Worm (Caenorhabditis elegans): ENCODE data around the gene let-721.

Gene let-721

DNA sequence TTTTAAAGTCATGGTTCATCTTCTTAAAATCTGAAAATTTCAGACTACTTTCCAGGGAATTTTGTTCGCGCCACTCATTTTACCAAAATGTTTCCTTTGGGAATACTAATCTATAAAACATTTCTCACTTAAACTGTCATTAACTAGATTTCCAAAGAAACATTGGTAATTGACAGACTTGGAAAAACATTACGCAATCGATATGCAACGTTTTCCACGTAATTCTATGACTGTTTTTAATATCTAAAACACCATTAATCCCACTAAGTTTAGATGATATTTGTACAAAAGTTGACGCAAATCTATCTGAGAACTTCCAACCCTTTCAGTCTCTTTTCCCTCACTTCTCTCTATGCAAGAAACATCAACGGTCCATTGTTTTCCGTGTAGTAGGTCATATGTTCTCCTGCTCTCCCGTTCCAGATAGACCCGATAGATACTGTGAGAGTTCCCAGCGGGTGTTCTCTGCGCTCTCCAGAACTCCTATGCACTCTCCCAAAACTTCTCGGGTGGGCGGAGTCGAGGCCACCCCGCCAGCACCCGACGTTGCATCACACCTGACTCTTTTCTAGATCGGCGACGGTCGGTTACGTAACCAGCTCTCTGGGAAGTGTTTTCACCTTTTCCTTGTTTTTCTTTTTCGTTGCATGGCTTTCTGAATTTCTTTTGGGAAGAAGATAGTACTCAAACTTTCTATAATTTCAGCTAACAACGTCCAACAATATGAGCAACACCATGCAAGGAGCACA is 31.7 kb upstream of the let-721 start, which contains the start of gene zip-8:
zip-8 (plus strand) TSS at position 700 of the 749 bp plus-strand sequence.
- TF ChIP-seq ceh-36 (tag; optimal IDR thresholded peaks at IDR 0.05): no peak
- no peak for TF ChIP-seq ama-1 (optimal IDR thresholded peaks at IDR 0.05)
- TF ChIP-seq tbx-11 (GFP tag; IDR thresholded peaks at IDR 0.05): no peak

DNA sequence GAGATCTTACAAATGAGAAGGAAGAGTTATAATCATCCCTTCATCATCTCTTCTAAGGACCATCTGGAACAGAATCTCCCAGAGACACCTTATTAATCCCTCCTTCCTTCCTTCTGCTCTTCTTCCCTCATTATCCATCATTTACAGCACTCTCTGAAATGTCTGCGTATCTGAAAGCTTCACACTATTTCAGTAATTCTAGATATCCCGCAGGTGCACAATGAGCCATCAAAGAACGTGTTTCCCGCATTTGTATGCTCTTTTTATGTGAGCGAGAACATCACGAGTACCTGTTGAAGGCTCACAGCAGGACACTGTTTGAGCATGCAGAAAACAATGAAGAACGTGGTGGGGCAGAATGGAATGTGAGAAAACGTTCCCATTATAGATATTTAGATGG is 29.7 kb upstream of the let-721 start:
- TF ChIP-seq ceh-36 (tag; optimal IDR thresholded peaks at IDR 0.05) (peak; percentile 46), pes-1 (GFP tag; IDR thresholded peaks at IDR 0.05) (no peak)

DNA sequence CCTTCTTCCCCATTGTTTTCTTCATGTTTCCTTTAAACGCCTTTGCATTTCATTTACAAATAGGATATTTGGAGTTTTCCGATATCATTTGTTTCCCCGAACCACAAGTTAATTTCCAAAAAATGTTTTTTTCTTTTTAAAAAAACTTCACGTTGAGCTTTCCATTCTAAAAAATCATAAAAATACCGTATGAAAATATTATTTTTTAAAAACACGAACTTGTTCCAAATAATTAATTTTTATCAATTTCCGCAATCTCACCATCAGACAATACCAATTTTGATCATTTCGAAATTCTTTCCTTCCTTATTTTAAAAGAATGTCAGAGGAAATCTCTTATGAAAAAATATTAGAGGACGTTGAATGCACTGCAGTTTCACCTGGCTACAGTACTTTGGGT is 24.7 kb upstream of the let-721 start, which contains the start of gene wht-6:
wht-6 (plus strand) TSS at position 301 of the 400 bp plus-strand sequence.
- TF ChIP-seq tbx-37 (GFP tag; conservative IDR thresholded peaks at IDR 0.05): no peak
- TF ChIP-seq F13C5.2 (tag; optimal IDR thresholded peaks at IDR 0.05): no peak
- TF ChIP-seq flt-1 (GFP tag; IDR thresholded peaks at IDR 0.05): no peak
- TF ChIP-seq tra-4 (tag; optimal IDR thresholded peaks at IDR 0.05): no peak
- no peak for TF ChIP-seq B0310.2 (tag; optimal IDR thresholded peaks at IDR 0.05)
- TF ChIP-seq sea-1 (GFP tag; conservative IDR thresholded peaks at IDR 0.05): no peak
- no peak for TF ChIP-seq tbx-11 (GFP tag; IDR thresholded peaks at IDR 0.05)
- TF ChIP-seq aly-1 (tag; optimal IDR thresholded peaks at IDR 0.05): no peak
- TF ChIP-seq ets-7 (tag; optimal IDR thresholded peaks at IDR 0.05): no peak
- no peak for TF ChIP-seq pes-1 (GFP tag; IDR thresholded peaks at IDR 0.05)
- TF ChIP-seq ama-1 (optimal IDR thresholded peaks at IDR 0.05): no peak
- no peak for TF ChIP-seq hnd-1 (tag; optimal IDR thresholded peaks at IDR 0.05)
- TF ChIP-seq ceh-13 (GFP tag; optimal IDR thresholded peaks at IDR 0.05): no peak
- TF ChIP-seq hmg-4 (GFP tag; optimal IDR thresholded peaks at IDR 0.05): no peak
- no peak for TF ChIP-seq ceh-36 (tag; optimal IDR thresholded peaks at IDR 0.05)
- no peak for TF ChIP-seq hmbx-1 (tag; optimal IDR thresholded peaks at IDR 0.05)
- no peak for TF ChIP-seq scrt-1 (GFP tag; IDR thresholded peaks at IDR 0.05)

DNA sequence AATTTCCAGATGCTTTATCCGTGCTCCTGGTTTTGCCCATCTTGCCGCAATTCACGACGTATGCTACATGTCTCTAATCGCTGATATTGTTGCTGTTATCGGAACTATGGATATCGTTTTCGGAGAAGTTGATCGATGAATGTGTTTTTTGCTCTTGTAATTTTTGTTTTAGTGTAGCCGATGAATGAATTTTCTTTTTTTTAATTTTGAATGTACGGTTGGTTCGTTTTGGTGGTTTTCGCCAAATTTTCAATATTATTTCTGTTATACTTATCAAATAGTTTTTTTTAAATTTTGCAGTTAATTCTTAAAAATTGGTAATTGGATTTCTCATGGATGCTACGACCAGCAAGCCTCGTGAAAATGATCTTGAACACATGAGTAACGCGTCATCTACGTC is 20.3 kb upstream of the let-721 start, which contains the start of gene T26A5.2:
T26A5.2 (plus strand) TSS at position 301 of the 400 bp plus-strand sequence.
- TF ChIP-seq ama-1 (optimal IDR thresholded peaks at IDR 0.05): no peak
- TF ChIP-seq aly-1 (tag; optimal IDR thresholded peaks at IDR 0.05): no peak
- no peak for TF ChIP-seq B0310.2 (tag; optimal IDR thresholded peaks at IDR 0.05)
- TF ChIP-seq hmbx-1 (tag; optimal IDR thresholded peaks at IDR 0.05): no peak
- no peak for TF ChIP-seq sea-1 (GFP tag; conservative IDR thresholded peaks at IDR 0.05)
- TF ChIP-seq tra-4 (tag; optimal IDR thresholded peaks at IDR 0.05): no peak
- TF ChIP-seq tbx-11 (GFP tag; IDR thresholded peaks at IDR 0.05): no peak
- no peak for TF ChIP-seq ceh-36 (tag; optimal IDR thresholded peaks at IDR 0.05)
- TF ChIP-seq F13C5.2 (tag; optimal IDR thresholded peaks at IDR 0.05): no peak
- no peak for TF ChIP-seq tbx-37 (GFP tag; conservative IDR thresholded peaks at IDR 0.05)
- no peak for TF ChIP-seq pes-1 (GFP tag; IDR thresholded peaks at IDR 0.05)
- TF ChIP-seq ets-7 (tag; optimal IDR thresholded peaks at IDR 0.05): no peak
- TF ChIP-seq flt-1 (GFP tag; IDR thresholded peaks at IDR 0.05): no peak
- no peak for TF ChIP-seq ceh-13 (GFP tag; optimal IDR thresholded peaks at IDR 0.05)
- TF ChIP-seq hmg-4 (GFP tag; optimal IDR thresholded peaks at IDR 0.05): no peak
- TF ChIP-seq scrt-1 (GFP tag; IDR thresholded peaks at IDR 0.05): no peak
- no peak for TF ChIP-seq hnd-1 (tag; optimal IDR thresholded peaks at IDR 0.05)

DNA sequence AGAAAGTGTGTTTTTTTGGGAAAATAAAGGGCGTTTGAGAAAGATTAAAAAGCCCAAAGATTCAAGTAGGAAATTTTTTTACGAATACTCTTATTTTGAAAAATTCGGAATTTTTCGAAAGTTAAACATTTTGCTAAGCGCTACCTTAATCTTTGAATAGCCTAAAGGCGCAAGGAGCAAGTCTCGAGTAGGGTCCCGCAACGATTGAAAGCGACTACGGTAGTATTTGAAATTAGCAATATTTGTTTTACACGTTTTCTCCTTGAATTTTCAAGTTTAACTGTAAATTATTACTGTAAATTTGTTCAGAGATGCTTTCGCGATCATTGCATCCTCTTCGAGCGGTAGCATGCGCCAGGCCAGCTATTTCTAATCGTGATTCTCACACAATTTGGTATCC is 18.2 kb upstream of the let-721 start, which contains the start of gene nduf-2.2:
nduf-2.2 (plus strand) TSS at position 310 of the 400 bp plus-strand sequence.
- TF ChIP-seq tbx-11 (GFP tag; IDR thresholded peaks at IDR 0.05) (no peak), F13C5.2 (tag; optimal IDR thresholded peaks at IDR 0.05) (no peak), ets-7 (tag; optimal IDR thresholded peaks at IDR 0.05) (no peak), hnd-1 (tag; optimal IDR thresholded peaks at IDR 0.05) (no peak), hmbx-1 (tag; optimal IDR thresholded peaks at IDR 0.05) (no peak), ceh-13 (GFP tag; optimal IDR thresholded peaks at IDR 0.05) (no peak), sea-1 (GFP tag; conservative IDR thresholded peaks at IDR 0.05) (no peak), scrt-1 (GFP tag; IDR thresholded peaks at IDR 0.05) (no peak), pes-1 (GFP tag; IDR thresholded peaks at IDR 0.05) (no peak), flt-1 (GFP tag; IDR thresholded peaks at IDR 0.05) (no peak), ceh-36 (tag; optimal IDR thresholded peaks at IDR 0.05) (no peak), tbx-37 (GFP tag; conservative IDR thresholded peaks at IDR 0.05) (no peak), hmg-4 (GFP tag; optimal IDR thresholded peaks at IDR 0.05) (no peak), B0310.2 (tag; optimal IDR thresholded peaks at IDR 0.05) (no peak), aly-1 (tag; optimal IDR thresholded peaks at IDR 0.05) (no peak), tra-4 (tag; optimal IDR thresholded peaks at IDR 0.05) (no peak), ama-1 (optimal IDR thresholded peaks at IDR 0.05) (no peak)

DNA sequence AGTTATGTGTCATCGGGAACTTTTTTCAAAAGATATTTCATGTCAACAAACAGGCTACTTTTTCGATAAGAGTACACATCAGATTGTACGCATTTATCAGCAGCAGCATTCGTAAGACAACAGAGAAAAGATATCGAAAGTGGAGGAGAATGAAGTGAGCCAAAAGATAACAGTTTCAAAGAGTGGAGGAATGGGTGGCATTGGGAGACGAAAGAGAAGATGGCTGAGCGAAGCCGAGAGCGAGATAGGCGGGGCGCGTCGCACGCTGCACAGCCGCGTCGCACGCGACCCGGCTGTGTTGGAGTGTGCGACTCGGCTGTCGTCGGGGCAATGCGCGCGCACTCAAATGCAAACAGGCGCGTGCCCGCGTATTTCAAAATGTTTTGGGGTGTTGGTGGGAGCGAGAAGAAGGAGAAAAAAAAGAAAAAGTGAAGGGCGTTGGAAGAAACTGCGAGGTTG is 17.4 kb upstream of the let-721 start:
- TF ChIP-seq B0310.2 (tag; optimal IDR thresholded peaks at IDR 0.05) (no peak), flt-1 (GFP tag; IDR thresholded peaks at IDR 0.05) (0 out of 2 replicates have a peak, but pooled peaks have one; percentile 22), ama-1 (optimal IDR thresholded peaks at IDR 0.05) (no peak), hmg-4 (GFP tag; optimal IDR thresholded peaks at IDR 0.05) (peak; percentile 39), aly-1 (tag; optimal IDR thresholded peaks at IDR 0.05) (peak; percentile 66), ceh-36 (tag; optimal IDR thresholded peaks at IDR 0.05) (no peak), sea-1 (GFP tag; conservative IDR thresholded peaks at IDR 0.05) (0 out of 2 replicates have a peak, but pooled peaks have one; percentile 19), pes-1 (GFP tag; IDR thresholded peaks at IDR 0.05) (no peak; the same call in 1 of the 2 replicates), F13C5.2 (tag; optimal IDR thresholded peaks at IDR 0.05) (peak; percentile 29), ets-7 (tag; optimal IDR thresholded peaks at IDR 0.05) (no peak)

DNA sequence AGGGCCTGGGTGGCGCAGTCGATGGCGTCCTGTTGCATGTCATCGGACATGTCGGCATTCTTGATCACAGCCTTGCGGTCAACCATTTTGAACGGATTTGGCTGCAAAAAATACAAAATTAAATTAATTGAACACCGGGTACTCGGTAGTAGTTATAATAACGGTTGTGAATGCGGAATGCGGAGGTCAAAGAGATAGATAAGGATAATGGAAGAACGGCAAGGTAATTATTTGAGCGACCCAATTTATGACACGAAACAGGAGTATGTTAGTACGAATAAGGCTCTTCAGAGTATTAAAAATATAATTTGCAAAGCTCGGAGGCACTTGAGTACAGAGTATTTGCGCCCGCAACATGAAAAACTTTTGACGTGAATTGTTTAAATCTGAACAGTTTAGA is 17.0 kb upstream of the let-721 start, which contains the start of gene dlc-1:
dlc-1 (minus strand) TSS at position 101 of the 400 bp plus-strand sequence.
- TF ChIP-seq ceh-36 (tag; optimal IDR thresholded peaks at IDR 0.05) (no peak), ceh-13 (GFP tag; optimal IDR thresholded peaks at IDR 0.05) (no peak), hmbx-1 (tag; optimal IDR thresholded peaks at IDR 0.05) (no peak), B0310.2 (tag; optimal IDR thresholded peaks at IDR 0.05) (no peak), pes-1 (GFP tag; IDR thresholded peaks at IDR 0.05) (no peak), flt-1 (GFP tag; IDR thresholded peaks at IDR 0.05) (no peak), tbx-11 (GFP tag; IDR thresholded peaks at IDR 0.05) (no peak), hnd-1 (tag; optimal IDR thresholded peaks at IDR 0.05) (no peak), tra-4 (tag; optimal IDR thresholded peaks at IDR 0.05) (no peak), hmg-4 (GFP tag; optimal IDR thresholded peaks at IDR 0.05) (no peak), ama-1 (optimal IDR thresholded peaks at IDR 0.05) (no peak), F13C5.2 (tag; optimal IDR thresholded peaks at IDR 0.05) (no peak), ets-7 (tag; optimal IDR thresholded peaks at IDR 0.05) (no peak), aly-1 (tag; optimal IDR thresholded peaks at IDR 0.05) (no peak), scrt-1 (GFP tag; IDR thresholded peaks at IDR 0.05) (no peak), sea-1 (GFP tag; conservative IDR thresholded peaks at IDR 0.05) (no peak), tbx-37 (GFP tag; conservative IDR thresholded peaks at IDR 0.05) (no peak)
